Worm (Caenorhabditis elegans) whole organism, young adult: ENCODE measurements around the gene dpy-2.

Experiments
- athp-1 ChIP-seq: sonication (generic microtip); optimal IDR thresholded peaks from 2 replicates; lab custom pipeline; 2017; ENCODE audit warnings: mild to moderate bottlenecking, missing genetic modification characterization, missing compliant biosample characterization
- die-1 ChIP-seq: sonication (generic microtip); optimal IDR thresholded peaks from 2 replicates; lab custom pipeline; 2016; ENCODE audit warnings: missing genotype, mild to moderate bottlenecking, missing genetic modification characterization, missing compliant biosample characterization
- egl-18 ChIP-seq: fragments of 200-800 bp; sonication (Bioruptor generic); IDR thresholded peaks from 2 replicates; pipeline ENCODE4 v1.3.6; 2022; ENCODE audit warnings: missing genetic modification reagents, missing genetic modification characterization, missing compliant biosample characterization
- rec-8 ChIP-seq, 2 experiments: sonication (generic microtip); optimal IDR thresholded peaks; 2 replicates each; lab custom pipeline; 2016; ENCODE audit warnings: mild to moderate bottlenecking in 2 of 2, missing genetic modification characterization in 2 of 2, missing genetic modification reagents in 2 of 2, missing genotype in 2 of 2, missing biosample characterization in 1 of 2, missing compliant biosample characterization in 1 of 2, moderate library complexity in 1 of 2
- sea-2 ChIP-seq: fragments of 200-800 bp; sonication (Bioruptor generic); IDR thresholded peaks from 2 replicates; pipeline ENCODE4 v1.3.6; 2022; ENCODE audit warnings: missing genetic modification characterization, missing compliant biosample characterization
- unc-130 ChIP-seq: sonication (generic microtip); optimal IDR thresholded peaks from 2 replicates; lab custom pipeline; 2016; ENCODE audit warnings: missing genetic modification reagents, missing genetic modification characterization, missing compliant biosample characterization
- unc-62 ChIP-seq: fragments of 150-350 bp; optimal IDR thresholded peaks from 2 replicates; lab custom pipeline; 2014; ENCODE audit warnings: missing biosample characterization, missing genetic modification reagents, missing genetic modification characterization

- TF ChIP-seq sea-2 (GFP tag; lab: Robert Waterston, UW) (no peak), rec-8 (tag; optimal IDR thresholded peaks at IDR 0.05; lab: Kevin White, UChicago) (no peak), unc-130 (GFP tag; lab: Kevin White, UChicago) (no peak), die-1 (tag; lab: Kevin White, UChicago) (no peak), egl-18 (GFP tag; lab: Robert Waterston, UW) (no peak), athp-1 (no peak), unc-62 (GFP tag; lab: Kevin White, UChicago) (no peak)
Observed at ce11 chrII:6673894-6674293, 40.2 kb upstream of the dpy-2 start, which contains the start of gene H43E16.1.
